Worm (Caenorhabditis elegans) whole organism, mixed stage, embryonic: ENCODE data around the gene F46G10.1.

Experiments used
- bed-3 ChIP-seq: fragments of 200-800 bp; sonication (Bioruptor generic); optimal IDR thresholded peaks from 3 replicates; lab custom pipeline; 2018; ENCODE audit warnings: mild to moderate bottlenecking, missing genetic modification characterization, moderate library complexity, missing compliant biosample characterization
- cnd-1 ChIP-seq: fragments of 200-800 bp; sonication (Bioruptor generic); optimal IDR thresholded peaks from 2 replicates; lab custom pipeline; 2018; ENCODE audit warnings: mild to moderate bottlenecking, missing genetic modification characterization, missing compliant biosample characterization
- elt-3 ChIP-seq: fragments of 150-350 bp; optimal IDR thresholded peaks from 2 replicates; lab custom pipeline; 2014; ENCODE audit warnings: missing biosample characterization, missing genetic modification characterization
- hlh-1 ChIP-seq: fragments of 150-350 bp; optimal IDR thresholded peaks from 2 replicates; lab custom pipeline; 2014; ENCODE audit warnings: missing biosample characterization, missing genetic modification reagents, missing genetic modification characterization
- lin-13 ChIP-seq: fragments of 150-350 bp; optimal IDR thresholded peaks from 2 replicates; lab custom pipeline; 2014; ENCODE audit warnings: missing biosample characterization, missing genetic modification characterization
- mep-1 ChIP-seq: fragments of 150-350 bp; optimal IDR thresholded peaks from 2 replicates; lab custom pipeline; 2017; ENCODE audit warnings: missing biosample characterization, missing genetic modification reagents, missing genetic modification characterization, inconsistent platforms
- nhr-12 ChIP-seq: fragments of 150-350 bp; optimal IDR thresholded peaks from 2 replicates; lab custom pipeline; 2014; ENCODE audit warnings: missing biosample characterization, missing genetic modification characterization
- nhr-237 ChIP-seq: fragments of 150-350 bp; optimal IDR thresholded peaks from 2 replicates; lab custom pipeline; 2014; ENCODE audit warnings: missing biosample characterization, missing genetic modification characterization
- snpc-4 ChIP-seq: fragments of 150-350 bp; optimal IDR thresholded peaks from 2 replicates; lab custom pipeline; 2014; ENCODE audit warnings: missing biosample characterization, missing genetic modification characterization
- ztf-11 ChIP-seq: fragments of 150-350 bp; optimal IDR thresholded peaks from 2 replicates; lab custom pipeline; 2014; ENCODE audit warnings: missing biosample characterization, missing genetic modification characterization

DNA sequence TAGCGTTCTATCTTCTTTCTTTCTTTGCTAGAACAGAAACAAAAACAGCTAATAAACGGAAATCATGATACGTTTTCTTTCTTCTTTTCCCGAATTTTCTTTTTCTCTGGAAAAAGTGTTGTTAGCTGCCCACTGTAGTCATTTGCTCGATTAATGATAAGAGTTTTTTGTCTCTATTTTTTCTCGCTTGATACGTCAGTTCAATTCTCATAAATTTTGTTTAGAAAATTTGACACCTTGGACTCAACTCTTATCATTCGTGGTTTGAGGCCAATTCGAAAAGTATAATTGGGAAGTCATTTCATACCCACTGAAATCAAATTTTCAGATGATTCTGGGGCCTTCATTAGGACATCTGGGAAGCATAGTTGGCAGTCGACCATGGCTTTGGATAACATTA, 30.3 kb upstream of the F46G10.1 start:
- TF ChIP-seq bed-3 (no peak), ztf-11 (tag; lab: Kevin White, UChicago) (no peak), cnd-1 (no peak), hlh-1 (tag; lab: Kevin White, UChicago) (no peak), elt-3 (tag; lab: Kevin White, UChicago) (no peak), lin-13 (no peak), nhr-237 (no peak), nhr-12 (tag; lab: Kevin White, UChicago) (no peak), snpc-4 (tag; lab: Kevin White, UChicago) (no peak), mep-1 (no peak)
